Fruit fly (Drosophila melanogaster): Measurements from ENCODE around the gene Srp68.

DNA sequence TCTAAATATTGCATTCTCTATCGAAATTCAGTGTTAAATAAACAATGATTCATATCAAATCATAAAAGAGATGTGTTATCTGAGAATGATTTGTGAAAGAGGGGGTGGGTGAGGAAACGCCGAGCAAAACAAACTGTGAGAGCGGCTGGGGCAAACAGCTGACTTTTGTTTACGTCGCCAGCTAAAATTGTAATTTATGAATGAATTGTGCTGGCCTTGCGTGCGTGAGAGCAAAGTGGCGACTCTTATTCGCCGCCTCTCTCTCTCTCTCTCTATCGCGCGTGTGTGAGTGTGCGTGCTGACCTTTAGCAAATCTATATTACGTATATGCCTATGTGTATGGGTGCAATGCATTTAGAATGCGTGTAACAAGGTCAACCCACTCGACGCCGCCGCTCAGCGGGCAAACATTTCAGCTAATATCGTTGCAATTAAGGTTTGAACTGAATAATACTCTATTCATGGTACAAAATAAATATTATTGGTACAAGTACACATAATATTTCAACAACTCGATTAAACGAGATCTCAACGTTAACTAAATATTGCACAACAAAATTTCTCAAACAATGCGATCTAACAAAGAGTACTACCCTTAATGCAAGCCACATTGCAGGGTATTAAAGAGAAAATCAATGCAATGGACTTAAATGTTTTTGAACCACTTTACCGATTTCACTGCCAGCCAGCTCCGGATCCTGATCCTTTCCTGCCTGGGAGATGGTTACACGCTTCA, 4.0 kb downstream of the Srp68 start:
- TF ChIP-seq Myc (optimal IDR thresholded peaks at IDR 0.05) (no peak), ttk (optimal IDR thresholded peaks at IDR 0.05) (no peak), Sin3A (optimal IDR thresholded peaks at IDR 0.05) (no peak), psq (optimal IDR thresholded peaks at IDR 0.05) (no peak)
